Worm (Caenorhabditis elegans) whole organism, midembryonic: ENCODE measurements around the gene Y38E10A.2.

Experiments used
- flt-1 ChIP-seq: fragments of 200-800 bp; sonication (Bioruptor generic); IDR thresholded peaks from 2 replicates; pipeline ENCODE4 v1.3.6; 2022; ENCODE audit warnings: missing genetic modification characterization, missing compliant biosample characterization
- klf-2 ChIP-seq: fragments of 200-800 bp; sonication (Bioruptor generic); conservative IDR thresholded peaks from 2 replicates; pipeline ENCODE4 v1.3.6; 2022; ENCODE audit warnings: missing genetic modification reagents, missing genetic modification characterization, missing compliant biosample characterization
- tab-1 ChIP-seq: fragments of 200-800 bp; sonication (Bioruptor generic); IDR thresholded peaks from 2 replicates; pipeline ENCODE4 v1.3.6; 2022; ENCODE audit warnings: missing genetic modification characterization, missing compliant biosample characterization
- ztf-23 ChIP-seq: fragments of 200-800 bp; sonication (Bioruptor generic); IDR thresholded peaks from 2 replicates; pipeline ENCODE4 v1.3.6; 2022; ENCODE audit warnings: missing genetic modification reagents, missing genetic modification characterization, missing compliant biosample characterization
- ztf-29 ChIP-seq: fragments of 200-800 bp; sonication (Bioruptor generic); IDR thresholded peaks from 2 replicates; pipeline ENCODE4 v1.3.6; 2022; ENCODE audit warnings: missing genetic modification reagents, missing genetic modification characterization, missing compliant biosample characterization

- TF ChIP-seq flt-1 (GFP tag; lab: Robert Waterston, UW) (no peak), ztf-29 (GFP tag; lab: Robert Waterston, UW) (no peak), klf-2 (no peak), tab-1 (GFP tag; lab: Robert Waterston, UW) (no peak), ztf-23 (GFP tag; lab: Robert Waterston, UW) (no peak)
Observed at ce11 chrII:12620764-12621163, 47.3 kb upstream of the Y38E10A.2 start, which contains the start of gene nspe-1.
